Worm (Caenorhabditis elegans) whole organism, L2 larva: ENCODE data around the gene algn-2.

ENCODE experiments used
- ama-1 ChIP-seq: fragments of 150-350 bp; optimal IDR thresholded peaks from 2 replicates; lab custom pipeline; 2018; ENCODE audit warnings: inconsistent platforms
- ceh-16 ChIP-seq: fragments of 150-350 bp; optimal IDR thresholded peaks from 2 replicates; lab custom pipeline; 2014; ENCODE audit warnings: missing biosample characterization, missing genetic modification characterization
- unc-62 ChIP-seq: fragments of 150-350 bp; optimal IDR thresholded peaks from 2 replicates; lab custom pipeline; 2014; ENCODE audit warnings: missing biosample characterization, missing genetic modification reagents, missing genetic modification characterization
- ztf-4 ChIP-seq: fragments of 150-350 bp; optimal IDR thresholded peaks from 2 replicates; lab custom pipeline; 2014; ENCODE audit warnings: missing biosample characterization, missing genetic modification characterization

DNA sequence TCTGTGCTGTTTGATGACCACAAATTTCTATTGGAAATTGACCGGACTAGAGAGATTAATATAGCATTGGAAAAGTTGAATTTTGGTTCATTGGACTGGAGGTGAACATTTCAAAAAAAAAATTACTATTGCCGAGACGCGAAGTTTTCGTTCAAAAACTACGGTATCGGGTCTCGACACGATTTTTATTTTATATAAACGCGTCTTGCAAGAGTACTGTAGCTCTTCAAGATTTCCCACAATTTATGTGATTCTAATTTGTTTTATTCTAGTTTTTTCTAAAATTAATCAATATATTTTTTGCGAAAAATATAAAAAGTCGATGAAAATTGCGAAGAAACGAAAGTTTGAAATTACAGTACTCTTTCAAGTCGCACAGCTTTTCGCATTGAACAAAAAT lies 4.4 kb upstream of the algn-2 start, which contains the start of gene F09E5.12:
- TF ChIP-seq unc-62 (GFP tag; lab: Kevin White, UChicago) (no peak), ceh-16 (no peak), ztf-4 (tag; lab: Kevin White, UChicago) (no peak), ama-1 (lab: Kevin White, UChicago) (no peak)
